Fruit fly (Drosophila melanogaster) whole organism, embryonic: ENCODE measurements around the gene Nph.

Experiments
- ATbp ChIP-seq: fragments of 200-800 bp; sonication (Bioruptor generic); optimal IDR thresholded peaks from 2 replicates; lab custom pipeline; 2017; ENCODE audit warnings: missing biosample characterization, mild to moderate bottlenecking, missing genetic modification characterization, missing genetic modification reagents
- BEAF-32 ChIP-seq: fragments of 200-800 bp; sonication (Bioruptor generic); optimal IDR thresholded peaks from 3 replicates; lab custom pipeline; 2017; ENCODE audit warnings: missing biosample characterization, missing genetic modification characterization, mild to moderate bottlenecking, moderate library complexity, missing genetic modification reagents
- Bdp1 ChIP-seq: fragments of 200-800 bp; sonication (Bioruptor generic); optimal IDR thresholded peaks from 3 replicates; lab custom pipeline; 2016; ENCODE audit warnings: missing biosample characterization, missing genetic modification characterization
- CG10543 ChIP-seq: fragments of 200-800 bp; sonication (Bioruptor generic); optimal IDR thresholded peaks from 3 replicates; lab custom pipeline; 2017; ENCODE audit warnings: missing biosample characterization, mild to moderate bottlenecking, missing genetic modification characterization, moderate library complexity
- CG10565 ChIP-seq: fragments of 200-800 bp; sonication (Bioruptor generic); optimal IDR thresholded peaks from 3 replicates; lab custom pipeline; 2016; ENCODE audit warnings: missing biosample characterization, mild to moderate bottlenecking, missing genetic modification characterization
- CG11696 ChIP-seq: fragments of 200-800 bp; sonication (Bioruptor generic); IDR thresholded peaks from 2 replicates; pipeline ENCODE4 v1.3.6; 2022; ENCODE audit warnings: missing biosample characterization, missing genetic modification characterization
- CG12155 ChIP-seq: fragments of 200-800 bp; sonication (Bioruptor generic); optimal IDR thresholded peaks from 3 replicates; lab custom pipeline; 2016; ENCODE audit warnings: missing biosample characterization, missing genetic modification characterization
- CG14014 ChIP-seq: fragments of 200-800 bp; sonication (Bioruptor generic); IDR thresholded peaks from 2 replicates; pipeline ENCODE4 v1.3.6; 2022; ENCODE audit warnings: missing biosample characterization, missing genetic modification characterization
- CG15011 ChIP-seq: fragments of 200-800 bp; sonication (Bioruptor generic); optimal IDR thresholded peaks from 3 replicates; lab custom pipeline; 2018; ENCODE audit warnings: missing biosample characterization, mild to moderate bottlenecking, missing genetic modification characterization
- CG15696 ChIP-seq: fragments of 200-800 bp; sonication (Bioruptor generic); optimal IDR thresholded peaks from 2 replicates; lab custom pipeline; 2019; ENCODE audit warnings: missing biosample characterization, mild to moderate bottlenecking, missing genetic modification characterization, moderate library complexity
- CG17328 ChIP-seq: fragments of 200-800 bp; sonication (Bioruptor generic); IDR thresholded peaks from 2 replicates; pipeline ENCODE4 v1.3.6; 2022; ENCODE audit warnings: missing biosample characterization, missing genetic modification characterization
- CG2889 ChIP-seq: fragments of 200-800 bp; sonication (Bioruptor generic); IDR thresholded peaks from 3 replicates; pipeline ENCODE4 v1.3.6; 2022; ENCODE audit warnings: missing biosample characterization, missing genetic modification characterization
- CG31224 ChIP-seq: fragments of 200-800 bp; sonication (Bioruptor generic); IDR thresholded peaks from 2 replicates; pipeline ENCODE4 v1.3.6; 2022; ENCODE audit warnings: missing biosample characterization, missing genetic modification characterization
- CG33557 ChIP-seq: fragments of 200-800 bp; sonication (Bioruptor generic); optimal IDR thresholded peaks from 2 replicates; lab custom pipeline; 2019; ENCODE audit warnings: missing biosample characterization, mild to moderate bottlenecking, missing genetic modification characterization, moderate library complexity
- CG34376 ChIP-seq: fragments of 200-800 bp; sonication (Bioruptor generic); optimal IDR thresholded peaks from 2 replicates; lab custom pipeline; 2018; ENCODE audit warnings: missing biosample characterization, mild to moderate bottlenecking, missing genetic modification characterization
- CG3847 ChIP-seq: fragments of 200-800 bp; sonication (Bioruptor generic); IDR thresholded peaks from 2 replicates; pipeline ENCODE4 v1.3.6; 2022; ENCODE audit warnings: missing biosample characterization, missing genetic modification characterization
- CG3995 ChIP-seq: fragments of 200-800 bp; sonication (Bioruptor generic); optimal IDR thresholded peaks from 3 replicates; lab custom pipeline; 2016; ENCODE audit warnings: missing biosample characterization, missing genetic modification characterization
- CG4360 ChIP-seq: fragments of 200-800 bp; sonication (Bioruptor generic); IDR thresholded peaks from 2 replicates; pipeline ENCODE4 v1.3.6; 2022; ENCODE audit warnings: missing biosample characterization, missing genetic modification characterization
- CG5180 ChIP-seq: fragments of 200-800 bp; sonication (Bioruptor generic); optimal IDR thresholded peaks from 3 replicates; lab custom pipeline; 2017; ENCODE audit warnings: missing biosample characterization, missing genetic modification characterization, mild to moderate bottlenecking, moderate library complexity, missing genetic modification reagents
- CG6254 ChIP-seq: fragments of 200-800 bp; sonication (Bioruptor generic); optimal IDR thresholded peaks from 3 replicates; lab custom pipeline; 2017; ENCODE audit warnings: mild to moderate bottlenecking, missing biosample characterization, missing genetic modification reagents, missing genetic modification characterization
- CG7963 ChIP-seq: fragments of 200-800 bp; sonication (Bioruptor generic); IDR thresholded peaks from 3 replicates; pipeline ENCODE4 v1.3.6; 2022; ENCODE audit warnings: missing biosample characterization, missing genetic modification characterization; ENCODE audit not compliant: partially characterized antibody
- CG8388 ChIP-seq: fragments of 200-800 bp; sonication (Bioruptor generic); optimal IDR thresholded peaks from 2 replicates; lab custom pipeline; 2019; ENCODE audit warnings: missing biosample characterization, mild to moderate bottlenecking, missing genetic modification characterization, moderate library complexity
- CG8924 ChIP-seq: fragments of 200-800 bp; optimal IDR thresholded peaks from 3 replicates; lab custom pipeline; 2019; ENCODE audit warnings: missing biosample characterization, mild to moderate bottlenecking, missing genetic modification characterization, moderate library complexity
- CG9437 ChIP-seq: fragments of 200-800 bp; sonication (Bioruptor generic); optimal IDR thresholded peaks from 2 replicates; lab custom pipeline; 2018; ENCODE audit warnings: missing biosample characterization, mild to moderate bottlenecking, missing genetic modification characterization
- CG9817 ChIP-seq: fragments of 200-800 bp; sonication (Bioruptor generic); optimal IDR thresholded peaks from 2 replicates; lab custom pipeline; 2018; ENCODE audit warnings: missing biosample characterization, mild to moderate bottlenecking, missing genetic modification characterization, moderate library complexity
- CG9876 ChIP-seq: fragments of 200-800 bp; sonication (Bioruptor generic); optimal IDR thresholded peaks from 2 replicates; lab custom pipeline; 2016; ENCODE audit warnings: missing biosample characterization, missing genetic modification characterization
- Camta ChIP-seq: fragments of 200-800 bp; sonication (Bioruptor generic); optimal IDR thresholded peaks from 2 replicates; lab custom pipeline; 2016; ENCODE audit warnings: missing biosample characterization, missing genetic modification characterization
- Dip2 ChIP-seq: fragments of 200-800 bp; sonication (Bioruptor generic); IDR thresholded peaks from 2 replicates; pipeline ENCODE4 v1.3.6; 2022; ENCODE audit warnings: missing biosample characterization, missing genetic modification characterization
- Fer3 ChIP-seq: fragments of 200-800 bp; sonication (Bioruptor generic); optimal IDR thresholded peaks from 2 replicates; lab custom pipeline; 2018; ENCODE audit warnings: missing biosample characterization, mild to moderate bottlenecking, missing genetic modification characterization, moderate library complexity
- HLH4C ChIP-seq: fragments of 200-800 bp; sonication (Bioruptor generic); IDR thresholded peaks from 3 replicates; pipeline ENCODE4 v1.3.6; 2022; ENCODE audit warnings: missing biosample characterization, missing genetic modification characterization; ENCODE audit not compliant: partially characterized antibody
- Kr ChIP-seq: fragments of 200-800 bp; sonication (Bioruptor generic); optimal IDR thresholded peaks from 2 replicates; lab custom pipeline; 2017; ENCODE audit warnings: missing biosample characterization, mild to moderate bottlenecking, missing genetic modification characterization
- Myb ChIP-seq: fragments of 200-800 bp; sonication (Bioruptor generic); optimal IDR thresholded peaks from 2 replicates; lab custom pipeline; 2016; ENCODE audit warnings: missing biosample characterization, missing genetic modification characterization
- Pdp1 ChIP-seq, 2 experiments: fragments of 200-800 bp; sonication (Bioruptor generic); optimal IDR thresholded peaks; 3 replicates each; lab custom pipeline; 2016; ENCODE audit warnings: missing biosample characterization in 2 of 2, missing genetic modification characterization in 2 of 2, mild to moderate bottlenecking in 1 of 2, moderate library complexity in 1 of 2
- Sry-δ ChIP-seq: fragments of 200-800 bp; sonication (Bioruptor generic); optimal IDR thresholded peaks from 2 replicates; lab custom pipeline; 2016; ENCODE audit warnings: missing biosample characterization, missing genetic modification characterization
- amos ChIP-seq: fragments of 200-800 bp; sonication (Bioruptor generic); IDR thresholded peaks from 2 replicates; pipeline ENCODE4 v1.3.6; 2022; ENCODE audit warnings: missing biosample characterization, missing genetic modification characterization; ENCODE audit not compliant: partially characterized antibody
- dpn ChIP-seq, 2 experiments: fragments of 200-800 bp; sonication (Bioruptor generic); optimal IDR thresholded peaks; 3 replicates each; lab custom pipeline; 2016; ENCODE audit warnings: missing biosample characterization in 2 of 2, missing genetic modification characterization in 2 of 2
- eyg ChIP-seq: fragments of 200-800 bp; sonication (Bioruptor generic); optimal IDR thresholded peaks from 3 replicates; lab custom pipeline; 2016; ENCODE audit warnings: missing biosample characterization, missing genetic modification characterization
- fru ChIP-seq: fragments of >200 bp; optimal IDR thresholded peaks from 2 replicates; lab custom pipeline; 2017
- kay ChIP-seq: fragments of 200-800 bp; sonication (Bioruptor generic); optimal IDR thresholded peaks from 2 replicates; lab custom pipeline; 2016; ENCODE audit warnings: missing biosample characterization, missing genetic modification characterization
- pb ChIP-seq: fragments of 200-800 bp; sonication (Bioruptor generic); optimal IDR thresholded peaks from 3 replicates; lab custom pipeline; 2016; ENCODE audit warnings: missing biosample characterization, missing genetic modification characterization
- peb ChIP-seq: fragments of 200-800 bp; sonication (Bioruptor generic); IDR thresholded peaks from 2 replicates; pipeline ENCODE4 v1.3.6; 2022; ENCODE audit warnings: missing biosample characterization, missing genetic modification characterization
- pho ChIP-seq: fragments of 200-800 bp; sonication (Bioruptor generic); optimal IDR thresholded peaks from 2 replicates; lab custom pipeline; 2016; ENCODE audit warnings: missing biosample characterization, missing genetic modification characterization
- sens-2 ChIP-seq: fragments of 200-800 bp; sonication (Bioruptor generic); IDR thresholded peaks from 2 replicates; pipeline ENCODE4 v1.3.6; 2022; ENCODE audit warnings: missing biosample characterization, missing genetic modification characterization
- slp2 ChIP-seq: fragments of 200-800 bp; sonication (Bioruptor generic); optimal IDR thresholded peaks from 2 replicates; lab custom pipeline; 2016; ENCODE audit warnings: missing biosample characterization, missing genetic modification characterization
- sr ChIP-seq: fragments of 200-800 bp; sonication (Bioruptor generic); IDR thresholded peaks from 3 replicates; pipeline ENCODE4 v1.3.6; 2022; ENCODE audit warnings: missing biosample characterization, missing genetic modification characterization
- stwl ChIP-seq: fragments of 200-800 bp; sonication (Bioruptor generic); optimal IDR thresholded peaks from 3 replicates; lab custom pipeline; 2018; ENCODE audit warnings: missing biosample characterization, mild to moderate bottlenecking, missing genetic modification characterization, moderate library complexity
- vvl ChIP-seq: fragments of 200-800 bp; sonication (Bioruptor generic); IDR thresholded peaks from 2 replicates; pipeline ENCODE4 v1.3.6; 2022; ENCODE audit warnings: missing biosample characterization, missing genetic modification characterization
- zen2 ChIP-seq: fragments of 200-800 bp; sonication (Bioruptor generic); IDR thresholded peaks from 3 replicates; pipeline ENCODE4 v1.3.6; 2022; ENCODE audit warnings: missing biosample characterization, missing genetic modification characterization; ENCODE audit not compliant: partially characterized antibody
- zf30C ChIP-seq: fragments of 200-800 bp; sonication (Bioruptor generic); optimal IDR thresholded peaks from 3 replicates; lab custom pipeline; 2018; ENCODE audit warnings: missing biosample characterization, mild to moderate bottlenecking, missing genetic modification characterization

Gene Nph

DNA sequence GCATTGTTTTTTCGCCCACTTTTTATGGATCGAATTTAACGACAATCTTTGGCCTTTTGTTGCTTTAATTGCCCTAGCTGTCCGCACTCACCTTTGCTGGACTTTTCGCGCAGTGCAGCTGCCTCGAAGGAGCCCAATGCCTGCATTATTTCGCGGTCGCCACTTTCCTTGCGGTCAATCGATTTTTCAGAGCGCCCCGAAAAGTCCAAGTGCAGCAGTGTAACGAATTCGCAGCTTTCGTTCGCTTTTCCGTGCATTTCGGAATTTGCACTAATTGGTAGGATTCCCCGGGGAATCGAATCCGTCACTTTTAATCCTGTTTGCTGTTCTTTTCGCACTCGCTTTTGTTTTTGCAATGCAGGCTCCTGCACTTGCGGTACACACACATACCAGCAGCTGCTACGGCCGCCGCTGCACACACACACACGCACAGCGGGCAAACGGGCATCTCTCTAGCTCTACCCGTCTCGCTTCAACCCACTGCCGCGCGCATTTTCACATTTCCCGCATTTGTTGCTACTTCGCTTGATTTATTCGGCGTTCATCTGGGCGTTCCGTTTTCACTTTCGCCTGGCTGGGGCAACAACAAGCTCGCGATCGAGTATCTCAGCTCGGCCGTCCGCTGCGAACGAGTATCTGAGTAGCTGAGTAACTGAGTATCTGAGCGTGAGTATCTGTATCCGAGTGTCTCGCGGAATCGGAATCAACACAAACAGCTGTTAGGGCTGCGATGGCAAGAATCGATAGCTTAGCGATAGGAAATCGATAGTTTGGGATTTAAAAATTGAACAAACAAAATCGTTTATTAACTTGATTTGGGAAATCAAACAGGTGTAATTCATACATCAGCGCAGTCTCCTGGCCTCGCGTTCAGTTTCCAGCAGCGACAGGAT lies 17.1 kb upstream of the Nph start, which contains the start of gene Mgat2 (continued):
- no peak for TF ChIP-seq slp2
- peak; percentile 84 for TF ChIP-seq vvl (GFP tag; lab: Robert Waterston, UW)
- TF ChIP-seq stwl (tag; lab: Kevin White, UChicago) = peak; percentile 39
- TF ChIP-seq Sry-δ (GFP tag; lab: Kevin White, UChicago) = no peak
- TF ChIP-seq CG3847 (GFP tag; lab: Robert Waterston, UW) = no peak
- no peak for TF ChIP-seq Bdp1 (GFP tag; lab: Kevin White, UChicago)
- no peak for TF ChIP-seq CG10565
- no peak for TF ChIP-seq CG15696 (tag; lab: Kevin White, UChicago)
- peak; percentile 90 for TF ChIP-seq zen2 (GFP tag; lab: Robert Waterston, UW)
- TF ChIP-seq CG17328 (GFP tag; lab: Robert Waterston, UW) = no peak
- TF ChIP-seq CG8924 (tag; lab: Kevin White, UChicago) = peak; percentile 83
- TF ChIP-seq Kr (GFP tag; lab: Kevin White, UChicago) = no peak
- no peak for TF ChIP-seq CG9817 (tag; lab: Kevin White, UChicago)
- TF ChIP-seq CG31224 = no peak
- no peak for TF ChIP-seq Camta (GFP tag; lab: Kevin White, UChicago)
- peak; percentile 15 for TF ChIP-seq Fer3 (tag; lab: Kevin White, UChicago)
- 0 out of 2 replicates have a peak, but pooled peaks have one; percentile 7 for TF ChIP-seq CG11696 (GFP tag; lab: Robert Waterston, UW)
- peak; percentile 85 for TF ChIP-seq amos (GFP tag; lab: Robert Waterston, UW)
- peak; percentile 77 for TF ChIP-seq CG10543 (GFP tag; lab: Kevin White, UChicago)
- TF ChIP-seq CG9876 (GFP tag; lab: Kevin White, UChicago) = no peak
- TF ChIP-seq CG14014 = no peak
- no peak for TF ChIP-seq fru
- TF ChIP-seq CG8388 = peak; percentile 10
- TF ChIP-seq CG9437 (GFP tag; lab: Kevin White, UChicago) = no peak
- TF ChIP-seq CG12155 (GFP tag; lab: Kevin White, UChicago) = peak; percentile 92
- TF ChIP-seq sens-2 = peak; percentile 39; the same call in 1 of the 2 replicates
- TF ChIP-seq Dip2 (GFP tag; lab: Robert Waterston, UW) = no peak
- TF ChIP-seq Myb (GFP tag; lab: Kevin White, UChicago) = no peak
- no peak for TF ChIP-seq pho (GFP tag; lab: Kevin White, UChicago)
- TF ChIP-seq CG2889 (GFP tag; lab: Robert Waterston, UW) = no peak
- peak; percentile 63 for TF ChIP-seq CG6254
- peak; percentile 1 for TF ChIP-seq ATbp (GFP tag; lab: Kevin White, UChicago)
- TF ChIP-seq kay (GFP tag; lab: Kevin White, UChicago) = no peak
- TF ChIP-seq dpn (GFP tag; optimal IDR thresholded peaks at IDR 0.05; lab: Kevin White, UChicago) = no peak
- peak; percentile 84 for TF ChIP-seq CG34376
- TF ChIP-seq peb (GFP tag; lab: Robert Waterston, UW) = no peak
- peak; percentile 92 for TF ChIP-seq CG4360 (GFP tag; lab: Robert Waterston, UW)
- TF ChIP-seq CG5180 (GFP tag; lab: Kevin White, UChicago) = no peak
- peak; percentile 90 for TF ChIP-seq BEAF-32
- TF ChIP-seq CG33557 = peak; percentile 85
- TF ChIP-seq eyg (GFP tag; lab: Kevin White, UChicago) = peak; percentile 35
- TF ChIP-seq zf30C = no peak
- no peak for TF ChIP-seq CG15011
- peak; percentile 3 for TF ChIP-seq CG3995
- 0 out of 3 replicates have a peak, but pooled peaks have one; percentile 35 for TF ChIP-seq sr
- TF ChIP-seq CG7963 (GFP tag; lab: Robert Waterston, UW) = peak; percentile 82
- TF ChIP-seq Pdp1 (GFP tag; optimal IDR thresholded peaks at IDR 0.05; lab: Kevin White, UChicago) = peak in 1 of 2 experiments; percentile 18
- TF ChIP-seq pb (GFP tag; lab: Kevin White, UChicago) = peak; percentile 25
- TF ChIP-seq HLH4C = peak; percentile 80
